Worm (Caenorhabditis elegans) whole organism, L3 larva: ENCODE data around the gene lin-37.

Experiments used
- ZK546.5 ChIP-seq: sonication (generic microtip); optimal IDR thresholded peaks from 2 replicates; lab custom pipeline; 2017; ENCODE audit warnings: missing biosample characterization, missing genetic modification characterization
- ama-1 ChIP-seq: fragments of 150-350 bp; optimal IDR thresholded peaks from 2 replicates; lab custom pipeline; 2018
- ceh-28 ChIP-seq: fragments of 150-350 bp; optimal IDR thresholded peaks from 2 replicates; lab custom pipeline; 2014; ENCODE audit warnings: missing biosample characterization, missing genetic modification reagents, missing genetic modification characterization
- ceh-82 ChIP-seq: fragments of 150-350 bp; optimal IDR thresholded peaks from 2 replicates; lab custom pipeline; 2014; ENCODE audit warnings: missing biosample characterization, missing genetic modification characterization
- ceh-9 ChIP-seq: sonication (generic microtip); optimal IDR thresholded peaks from 2 replicates; lab custom pipeline; 2018; ENCODE audit warnings: missing biosample characterization, missing genetic modification characterization
- daf-12 ChIP-seq: fragments of 150-350 bp; optimal IDR thresholded peaks from 2 replicates; lab custom pipeline; 2014; ENCODE audit warnings: missing biosample characterization, missing genetic modification reagents, missing genetic modification characterization
- egl-27 ChIP-seq: sonication (generic microtip); optimal IDR thresholded peaks from 4 replicates; lab custom pipeline; 2017; ENCODE audit warnings: missing biosample characterization, missing genetic modification reagents, missing genetic modification characterization
- elt-1 ChIP-seq: fragments of 150-350 bp; optimal IDR thresholded peaks from 2 replicates; lab custom pipeline; 2014; ENCODE audit warnings: missing biosample characterization, missing genetic modification characterization
- elt-2 ChIP-seq: sonication (generic microtip); optimal IDR thresholded peaks from 2 replicates; lab custom pipeline; 2016; ENCODE audit warnings: missing genetic modification reagents, mild to moderate bottlenecking, missing genetic modification characterization, missing compliant biosample characterization
- elt-3 ChIP-seq, 3 experiments: fragments of 150-350 bp in 1 of 3; sonication (generic microtip) in 2 of 3; optimal IDR thresholded peaks; 2 replicates in 2 of 3; 4 replicates in 1 of 3; lab custom pipeline; 2014 to 2017; ENCODE audit warnings: missing biosample characterization in 3 of 3, missing genetic modification characterization in 3 of 3
- eor-1 ChIP-seq, 2 experiments: fragments of 150-350 bp; optimal IDR thresholded peaks; 2 replicates each; lab custom pipeline; 2014 to 2018; ENCODE audit warnings: missing biosample characterization in 2 of 2, missing genetic modification characterization in 2 of 2
- hmg-11 ChIP-seq: sonication (generic microtip); optimal IDR thresholded peaks from 2 replicates; lab custom pipeline; 2016; ENCODE audit warnings: missing genetic modification characterization, missing compliant biosample characterization
- jun-1 ChIP-seq: fragments of 150-350 bp; optimal IDR thresholded peaks from 2 replicates; lab custom pipeline; 2014; ENCODE audit warnings: missing biosample characterization, missing genetic modification reagents, missing genetic modification characterization
- lin-15B ChIP-seq: fragments of 150-350 bp; optimal IDR thresholded peaks from 2 replicates; lab custom pipeline; 2014; ENCODE audit warnings: missing biosample characterization, missing genetic modification characterization
- lin-39 ChIP-seq: fragments of 150-350 bp; optimal IDR thresholded peaks from 2 replicates; lab custom pipeline; 2018; ENCODE audit warnings: missing biosample characterization, missing genetic modification reagents, missing genetic modification characterization
- lsy-12 ChIP-seq: sonication (generic microtip); optimal IDR thresholded peaks from 2 replicates; lab custom pipeline; 2016; ENCODE audit warnings: mild to moderate bottlenecking, missing genetic modification characterization, missing compliant biosample characterization
- mdl-1 ChIP-seq: fragments of 150-350 bp; optimal IDR thresholded peaks from 2 replicates; lab custom pipeline; 2014; ENCODE audit warnings: missing biosample characterization, missing genetic modification characterization
- nfya-1 ChIP-seq: sonication (generic microtip); optimal IDR thresholded peaks from 2 replicates; lab custom pipeline; 2017; ENCODE audit warnings: missing genetic modification characterization, mild to moderate bottlenecking, missing compliant biosample characterization, antibody characterized with exemption, moderate library complexity; ENCODE audit not compliant: insufficient read depth
- nhr-11 ChIP-seq: fragments of 150-350 bp; optimal IDR thresholded peaks from 2 replicates; lab custom pipeline; 2014; ENCODE audit warnings: missing biosample characterization, missing genetic modification characterization
- nhr-12 ChIP-seq: fragments of 150-350 bp; optimal IDR thresholded peaks from 2 replicates; lab custom pipeline; 2014; ENCODE audit warnings: missing biosample characterization, missing genetic modification characterization
- nhr-23 ChIP-seq: fragments of 150-350 bp; optimal IDR thresholded peaks from 2 replicates; lab custom pipeline; 2014; ENCODE audit warnings: missing biosample characterization, missing genetic modification reagents, missing genetic modification characterization
- nhr-25 ChIP-seq: sonication (generic microtip); optimal IDR thresholded peaks from 2 replicates; lab custom pipeline; 2017; ENCODE audit warnings: missing biosample characterization, missing genetic modification characterization
- nhr-28 ChIP-seq: fragments of 150-350 bp; optimal IDR thresholded peaks from 2 replicates; lab custom pipeline; 2014; ENCODE audit warnings: missing biosample characterization, missing genetic modification characterization
- nhr-43 ChIP-seq: sonication (generic microtip); optimal IDR thresholded peaks from 2 replicates; lab custom pipeline; 2016; ENCODE audit warnings: mild to moderate bottlenecking, missing genetic modification characterization, missing compliant biosample characterization; ENCODE audit not compliant: poor library complexity, severe bottlenecking
- pha-4 ChIP-seq: fragments of 150-350 bp; optimal IDR thresholded peaks from 2 replicates; lab custom pipeline; 2014; ENCODE audit warnings: missing biosample characterization, missing genetic modification reagents, missing genetic modification characterization
- pqm-1 ChIP-seq: fragments of 150-350 bp; optimal IDR thresholded peaks from 2 replicates; lab custom pipeline; 2017; ENCODE audit warnings: missing biosample characterization, missing genetic modification characterization, inconsistent platforms
- skn-1 ChIP-seq: fragments of 150-350 bp; optimal IDR thresholded peaks from 2 replicates; lab custom pipeline; 2014; ENCODE audit warnings: missing biosample characterization, missing genetic modification characterization
- snpc-4 ChIP-seq: fragments of 150-350 bp; optimal IDR thresholded peaks from 2 replicates; lab custom pipeline; 2014; ENCODE audit warnings: missing biosample characterization, missing genetic modification characterization
- tbx-2 ChIP-seq: sonication (generic microtip); optimal IDR thresholded peaks from 2 replicates; lab custom pipeline; 2016; ENCODE audit warnings: mild to moderate bottlenecking, missing genetic modification characterization, missing compliant biosample characterization
- unc-39 ChIP-seq: sonication (generic microtip); optimal IDR thresholded peaks from 4 replicates; lab custom pipeline; 2017; ENCODE audit warnings: missing biosample characterization, missing genetic modification characterization
- unc-62 ChIP-seq: fragments of 150-350 bp; sonication (generic microtip); optimal IDR thresholded peaks from 4 replicates; lab custom pipeline; 2014; ENCODE audit warnings: missing biosample characterization, missing genetic modification reagents, missing genetic modification characterization
- zag-1 ChIP-seq: fragments of 150-350 bp; optimal IDR thresholded peaks from 2 replicates; lab custom pipeline; 2014; ENCODE audit warnings: missing biosample characterization, missing genetic modification characterization
- ztf-4 ChIP-seq: fragments of 150-350 bp; optimal IDR thresholded peaks from 2 replicates; lab custom pipeline; 2014; ENCODE audit warnings: missing biosample characterization, missing genetic modification characterization

lin-37 gene

DNA sequence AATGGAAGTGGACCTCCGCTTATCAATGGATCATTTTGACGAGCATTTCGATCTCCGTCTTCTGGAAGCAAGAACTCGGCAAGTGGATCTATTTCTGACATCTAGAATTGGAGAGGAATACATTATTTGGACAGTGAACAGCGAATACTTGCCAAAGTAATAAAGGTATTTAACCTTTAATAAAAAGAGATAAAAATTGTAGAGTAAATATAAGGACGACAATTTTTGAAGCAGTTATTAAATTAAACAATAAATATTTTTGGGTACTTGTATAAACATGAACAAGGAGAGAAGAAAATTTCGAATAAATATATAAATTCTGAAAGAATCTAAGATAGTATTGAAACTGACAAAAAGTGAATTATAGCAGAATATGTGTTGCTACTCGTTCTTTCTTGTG is at the start of gene lin-37:
TSS of gene lin-37 (minus strand) at position 101 of the 400 bp plus-strand sequence.
- TF ChIP-seq snpc-4 (no peak), eor-1 (tag; optimal IDR thresholded peaks at IDR 0.05; lab: Kevin White, UChicago) (no peak), mdl-1 (tag; lab: Kevin White, UChicago) (no peak), ceh-9 (tag; lab: Kevin White, UChicago) (no peak), pha-4 (no peak), elt-3 (tag; optimal IDR thresholded peaks at IDR 0.05; lab: Kevin White, UChicago) (no peak)

- peak; percentile 31 for TF ChIP-seq pha-4
- peak; percentile 26 for TF ChIP-seq elt-2 (tag; lab: Kevin White, UChicago)
- peak; percentile 28 for TF ChIP-seq nhr-43 (tag; lab: Kevin White, UChicago)
- no peak for TF ChIP-seq hmg-11 (tag; lab: Kevin White, UChicago)
- peak; percentile 63 for TF ChIP-seq pqm-1 (tag; lab: Kevin White, UChicago)
- TF ChIP-seq nhr-25 (tag; lab: Kevin White, UChicago), result peak; percentile 42
- peak; percentile 68 for TF ChIP-seq nhr-23 (tag; lab: Kevin White, UChicago)
- TF ChIP-seq ztf-4, result no peak
- TF ChIP-seq unc-39 (tag; lab: Kevin White, UChicago), result no peak
- peak; percentile 22 for TF ChIP-seq jun-1 (tag; lab: Kevin White, UChicago)
- peak; percentile 46 for TF ChIP-seq egl-27 (tag; lab: Kevin White, UChicago)
Observed at ce11 chrIII:7120477-7120876, 48.1 kb upstream of the lin-37 start.

DNA sequence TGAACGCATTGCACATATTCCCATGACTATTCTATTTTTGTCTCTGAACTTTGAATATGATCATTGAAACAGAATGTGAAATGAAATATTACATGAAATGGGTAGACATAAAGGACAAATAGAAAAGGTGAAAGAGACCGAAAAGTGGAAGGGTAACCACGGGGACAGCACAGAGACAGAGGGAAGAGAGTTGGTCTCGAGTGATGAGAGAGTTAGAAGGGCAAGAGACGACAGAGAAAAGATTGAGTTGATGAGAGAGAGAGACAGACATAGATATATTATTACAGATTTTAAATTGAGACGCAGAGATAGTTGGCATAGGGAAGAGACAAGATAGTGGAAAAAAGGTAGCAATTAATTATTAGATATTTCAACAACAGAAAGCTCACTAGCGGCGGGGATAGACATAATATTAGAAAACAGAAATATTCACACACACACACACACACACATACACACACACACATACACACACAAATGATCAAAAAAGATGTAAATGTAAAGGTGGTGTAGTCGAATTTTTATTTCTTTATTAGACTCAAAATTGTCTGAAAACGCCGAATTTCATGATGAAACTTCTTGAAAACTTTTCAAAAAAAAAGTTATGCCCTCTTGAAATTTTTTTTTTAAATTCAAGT is 44.4 kb upstream of the lin-37 start:
- peak; percentile 45 for TF ChIP-seq snpc-4
- peak; percentile 71 for TF ChIP-seq skn-1 (tag; lab: Kevin White, UChicago)
- peak; percentile 68 for TF ChIP-seq elt-2 (tag; lab: Kevin White, UChicago)
- peak; percentile 59 for TF ChIP-seq nhr-43 (tag; lab: Kevin White, UChicago)
- peak; percentile 74 for TF ChIP-seq pqm-1 (tag; lab: Kevin White, UChicago)
- peak; percentile 28 for TF ChIP-seq hmg-11 (tag; lab: Kevin White, UChicago)
- TF ChIP-seq eor-1 (tag; optimal IDR thresholded peaks at IDR 0.05; lab: Kevin White, UChicago), result no peak
- peak; percentile 3 for TF ChIP-seq lsy-12 (tag; lab: Kevin White, UChicago)
- TF ChIP-seq lin-15B, result peak; percentile 25
- TF ChIP-seq nhr-23 (tag; lab: Kevin White, UChicago), result peak; percentile 62
- no peak for TF ChIP-seq zag-1 (tag; lab: Kevin White, UChicago)
- no peak for TF ChIP-seq ZK546.5 (tag; lab: Kevin White, UChicago)
- TF ChIP-seq nfya-1, result peak; percentile 73
- TF ChIP-seq nhr-12 (tag; lab: Kevin White, UChicago), result no peak
- no peak for TF ChIP-seq elt-3 (tag; optimal IDR thresholded peaks at IDR 0.05; lab: Kevin White, UChicago)
- peak; percentile 45 for TF ChIP-seq elt-1 (tag; lab: Kevin White, UChicago)
- peak; percentile 89 for TF ChIP-seq pha-4
- no peak for TF ChIP-seq unc-39 (tag; lab: Kevin White, UChicago)
- peak; percentile 76 for TF ChIP-seq jun-1 (tag; lab: Kevin White, UChicago)
- TF ChIP-seq mdl-1 (tag; lab: Kevin White, UChicago), result peak; percentile 22
- no peak for TF ChIP-seq ceh-82 (tag; lab: Kevin White, UChicago)
- TF ChIP-seq egl-27 (tag; lab: Kevin White, UChicago), result peak; percentile 87
- TF ChIP-seq daf-12, result no peak
- TF ChIP-seq ceh-28 (tag; lab: Kevin White, UChicago), result peak; percentile 41
- peak; percentile 85 for TF ChIP-seq nhr-25 (tag; lab: Kevin White, UChicago)

ce11 chrIII:7114952-7115488 is 42.7 kb upstream of the lin-37 start, which contains the start of gene nhr-10:
nhr-10 (minus strand) TSS chrIII:7115438.
- TF ChIP-seq nhr-11 (tag; lab: Kevin White, UChicago), result peak; percentile 77
- TF ChIP-seq nhr-28 (tag; lab: Kevin White, UChicago), result no peak

DNA sequence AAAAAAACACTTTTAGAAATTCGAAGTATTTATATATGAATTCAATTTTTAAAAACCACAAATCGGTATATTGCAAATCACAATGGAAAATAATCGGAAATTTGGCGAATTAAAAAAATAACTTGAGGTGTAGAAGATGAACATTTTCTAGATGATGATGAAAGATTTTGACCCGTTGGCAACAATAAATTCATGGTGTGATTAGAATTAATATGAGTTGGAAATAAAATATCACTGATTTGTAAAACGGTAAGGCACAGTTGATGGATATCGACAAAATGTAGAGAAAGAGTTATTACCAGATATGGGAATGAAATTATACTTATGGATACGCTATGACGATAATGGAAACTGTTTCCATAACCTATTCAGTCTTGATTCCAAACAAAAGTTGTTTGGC is 39.9 kb upstream of the lin-37 start:
- TF ChIP-seq ama-1 (no peak), skn-1 (tag; lab: Kevin White, UChicago) (no peak), nhr-43 (tag; lab: Kevin White, UChicago) (no peak), elt-1 (tag; lab: Kevin White, UChicago) (no peak), unc-62 (GFP tag; lab: Kevin White, UChicago) (no peak), ceh-9 (tag; lab: Kevin White, UChicago) (no peak), lin-39 (no peak), zag-1 (tag; lab: Kevin White, UChicago) (no peak), tbx-2 (tag; lab: Kevin White, UChicago) (no peak), mdl-1 (tag; lab: Kevin White, UChicago) (no peak)
